Worm (Caenorhabditis elegans) whole organism, L2 larva: ENCODE measurements around the gene fbxb-102.

Source experiments
- ama-1 ChIP-seq: fragments of 150-350 bp; optimal IDR thresholded peaks from 2 replicates; lab custom pipeline; 2018; ENCODE audit warnings: inconsistent platforms
- ceh-16 ChIP-seq: fragments of 150-350 bp; optimal IDR thresholded peaks from 2 replicates; lab custom pipeline; 2014; ENCODE audit warnings: missing biosample characterization, missing genetic modification characterization
- mdl-1 ChIP-seq, 2 experiments: fragments of 150-350 bp in 1 of 2; sonication (generic microtip) in 1 of 2; optimal IDR thresholded peaks; 2 replicates each; lab custom pipeline; 2017; ENCODE audit warnings: missing biosample characterization in 2 of 2, missing genetic modification characterization in 2 of 2
- unc-62 ChIP-seq: fragments of 150-350 bp; optimal IDR thresholded peaks from 2 replicates; lab custom pipeline; 2014; ENCODE audit warnings: missing biosample characterization, missing genetic modification reagents, missing genetic modification characterization

ce11 chrII:12502784-12503183, 20.1 kb downstream of the fbxb-102 start, which contains the start of gene ador-1:
- TF ChIP-seq unc-62 (no peak), ceh-16 (tag; lab: Kevin White, UChicago) (no peak), mdl-1 (tag; optimal IDR thresholded peaks at IDR 0.05; lab: Kevin White, UChicago) (no peak), ama-1 (lab: Kevin White, UChicago) (no peak)
